Fruit fly (Drosophila melanogaster) whole organism, pupa: Measurements from ENCODE around the gene drd.
A peak's percentile ranks its signal among the peaks of the same experiment; 100 is the strongest.

Source experiments
- CG10348 ChIP-seq: fragments of 200-800 bp; sonication (Bioruptor generic); IDR thresholded peaks from 2 replicates; pipeline ENCODE4 v1.3.6; 2022; ENCODE audit warnings: missing biosample characterization, missing genetic modification characterization
- CG12605 ChIP-seq: fragments of 200-800 bp; sonication (Bioruptor generic); IDR thresholded peaks from 2 replicates; pipeline ENCODE4 v1.3.6; 2022; ENCODE audit warnings: missing biosample characterization, missing genetic modification characterization
- CG13204 ChIP-seq: fragments of 200-800 bp; sonication (Bioruptor generic); optimal IDR thresholded peaks from 2 replicates; lab custom pipeline; 2018; ENCODE audit warnings: missing biosample characterization, mild to moderate bottlenecking, missing genetic modification characterization, moderate library complexity
- CG14655 ChIP-seq: fragments of 200-800 bp; sonication (Bioruptor generic); optimal IDR thresholded peaks from 3 replicates; lab custom pipeline; 2017; ENCODE audit warnings: mild to moderate bottlenecking, missing biosample characterization, missing genetic modification reagents, missing genetic modification characterization
- CG15710 ChIP-seq: fragments of 200-800 bp; sonication (Bioruptor generic); optimal IDR thresholded peaks from 2 replicates; lab custom pipeline; 2018; ENCODE audit warnings: missing biosample characterization, mild to moderate bottlenecking, missing genetic modification characterization, moderate library complexity
- CG17806 ChIP-seq: fragments of 200-800 bp; sonication (Bioruptor generic); optimal IDR thresholded peaks from 2 replicates; lab custom pipeline; 2018; ENCODE audit warnings: missing biosample characterization, mild to moderate bottlenecking, missing genetic modification characterization, moderate library complexity
- CG32121 ChIP-seq: fragments of 200-800 bp; sonication (Bioruptor generic); IDR thresholded peaks from 2 replicates; pipeline ENCODE4 v1.3.6; 2022; ENCODE audit warnings: missing biosample characterization, missing genetic modification characterization
- CG34367 ChIP-seq: fragments of 200-800 bp; sonication (Bioruptor generic); optimal IDR thresholded peaks from 2 replicates; lab custom pipeline; 2018; ENCODE audit warnings: missing biosample characterization, mild to moderate bottlenecking, missing genetic modification characterization
- CG4496 ChIP-seq: fragments of 200-800 bp; sonication (Bioruptor generic); IDR thresholded peaks from 3 replicates; pipeline ENCODE4 v1.3.6; 2022; ENCODE audit warnings: missing biosample characterization, missing genetic modification characterization
- CG8159 ChIP-seq: fragments of 200-800 bp; sonication (Bioruptor generic); optimal IDR thresholded peaks from 3 replicates; lab custom pipeline; 2018; ENCODE audit warnings: missing biosample characterization, mild to moderate bottlenecking, missing genetic modification characterization, moderate library complexity
- CG8301 ChIP-seq: fragments of 200-800 bp; sonication (Bioruptor generic); optimal IDR thresholded peaks from 2 replicates; lab custom pipeline; 2018; ENCODE audit warnings: missing biosample characterization, mild to moderate bottlenecking, missing genetic modification characterization
- CG9948 ChIP-seq: fragments of 200-800 bp; sonication (Bioruptor generic); optimal IDR thresholded peaks from 2 replicates; lab custom pipeline; 2018; ENCODE audit warnings: missing biosample characterization, mild to moderate bottlenecking, missing genetic modification characterization, moderate library complexity
- D1 ChIP-seq: fragments of 200-800 bp; sonication (Bioruptor generic); optimal IDR thresholded peaks from 2 replicates; lab custom pipeline; 2018; ENCODE audit warnings: missing biosample characterization, mild to moderate bottlenecking, missing genetic modification characterization, moderate library complexity
- EcR ChIP-seq: fragments of 200-800 bp; sonication (Bioruptor generic); optimal IDR thresholded peaks from 3 replicates; lab custom pipeline; 2019; ENCODE audit warnings: missing biosample characterization, missing genetic modification characterization, mild to moderate bottlenecking, moderate library complexity, missing genetic modification reagents
- Ets98B ChIP-seq: fragments of 200-800 bp; sonication (Bioruptor generic); IDR thresholded peaks from 2 replicates; pipeline ENCODE4 v1.3.6; 2022; ENCODE audit warnings: missing biosample characterization, missing genetic modification characterization
- Pif1A ChIP-seq: fragments of 200-800 bp; sonication (Bioruptor generic); optimal IDR thresholded peaks from 3 replicates; lab custom pipeline; 2016; ENCODE audit warnings: missing biosample characterization, missing genetic modification characterization
- Pif1B ChIP-seq: fragments of 200-800 bp; sonication (Bioruptor generic); optimal IDR thresholded peaks from 3 replicates; lab custom pipeline; 2016; ENCODE audit warnings: missing biosample characterization, missing genetic modification characterization
- Snoo ChIP-seq: fragments of 200-800 bp; sonication (Bioruptor generic); optimal IDR thresholded peaks from 3 replicates; lab custom pipeline; 2017; ENCODE audit warnings: missing biosample characterization, mild to moderate bottlenecking, missing genetic modification characterization, inconsistent platforms
- fd96Ca ChIP-seq: fragments of 200-800 bp; sonication (Bioruptor generic); IDR thresholded peaks from 3 replicates; pipeline ENCODE4 v1.3.6; 2022; ENCODE audit warnings: missing biosample characterization, missing genetic modification characterization
- gl ChIP-seq: fragments of 200-800 bp; sonication (Bioruptor generic); optimal IDR thresholded peaks from 2 replicates; lab custom pipeline; 2018; ENCODE audit warnings: missing biosample characterization, mild to moderate bottlenecking, missing genetic modification characterization
- rn ChIP-seq: fragments of 200-800 bp; sonication (Bioruptor generic); IDR thresholded peaks from 2 replicates; pipeline ENCODE4 v1.3.6; 2022; ENCODE audit warnings: missing biosample characterization, missing genetic modification characterization

drd gene

dm6 chrX:15137241-15137640, 11.7 kb downstream of the drd start:
- TF ChIP-seq Pif1B (GFP tag; lab: Kevin White, UChicago) (no peak), CG12605 (GFP tag; lab: Robert Waterston, UW) (no peak), rn (GFP tag; lab: Robert Waterston, UW) (no peak), CG13204 (no peak), Ets98B (GFP tag; lab: Robert Waterston, UW) (no peak), CG32121 (GFP tag; lab: Robert Waterston, UW) (no peak), D1 (tag; lab: Kevin White, UChicago) (no peak), CG9948 (tag; lab: Kevin White, UChicago) (no peak), CG14655 (GFP tag; lab: Kevin White, UChicago) (no peak), CG8301 (no peak), CG17806 (tag; lab: Kevin White, UChicago) (no peak), CG4496 (GFP tag; lab: Robert Waterston, UW) (no peak), CG34367 (tag; lab: Kevin White, UChicago) (no peak), CG8159 (tag; lab: Kevin White, UChicago) (no peak)

dm6 chrX:15138994-15139863, 13.7 kb downstream of the drd start, which contains the start of gene RpL37-1:
Gene RpL37-1 (minus strand): TSS chrX:15139367.
- TF ChIP-seq CG17806 (tag; lab: Kevin White, UChicago) (no peak), CG12605 (GFP tag; lab: Robert Waterston, UW) (no peak), CG13204 (no peak), EcR (GFP tag; lab: Kevin White, UChicago) (no peak), Pif1B (GFP tag; lab: Kevin White, UChicago) (no peak), CG34367 (tag; lab: Kevin White, UChicago) (peak; percentile 51), CG15710 (peak; percentile 9), Pif1A (GFP tag; lab: Kevin White, UChicago) (peak; percentile 28), CG9948 (tag; lab: Kevin White, UChicago) (no peak), gl (tag; lab: Kevin White, UChicago) (no peak), CG32121 (GFP tag; lab: Robert Waterston, UW) (0 out of 2 replicates have a peak, but pooled peaks have one; percentile 33), rn (GFP tag; lab: Robert Waterston, UW) (peak; percentile 14; the same call in 1 of the 2 replicates), CG4496 (GFP tag; lab: Robert Waterston, UW) (peak; percentile 67), CG8159 (tag; lab: Kevin White, UChicago) (no peak), Snoo (tag; lab: Kevin White, UChicago) (peak; percentile 63), CG14655 (GFP tag; lab: Kevin White, UChicago) (no peak), fd96Ca (GFP tag; lab: Robert Waterston, UW) (peak; percentile 37; the same call in 2 of the 3 replicates), CG10348 (GFP tag; lab: Robert Waterston, UW) (no peak), CG8301 (no peak), Ets98B (GFP tag; lab: Robert Waterston, UW) (no peak), D1 (tag; lab: Kevin White, UChicago) (no peak)

dm6 chrX:15143267-15143830, 17.8 kb downstream of the drd start:
- no peak for TF ChIP-seq rn (GFP tag; lab: Robert Waterston, UW)
- TF ChIP-seq CG10348 (GFP tag; lab: Robert Waterston, UW), result no peak
- no peak for TF ChIP-seq EcR (GFP tag; lab: Kevin White, UChicago)
- TF ChIP-seq CG8159 (tag; lab: Kevin White, UChicago), result no peak
- no peak for TF ChIP-seq Ets98B (GFP tag; lab: Robert Waterston, UW)
- TF ChIP-seq CG12605 (GFP tag; lab: Robert Waterston, UW), result no peak
- TF ChIP-seq CG15710, result no peak
- TF ChIP-seq CG4496 (GFP tag; lab: Robert Waterston, UW), result no peak
- TF ChIP-seq CG14655 (GFP tag; lab: Kevin White, UChicago), result no peak
- no peak for TF ChIP-seq CG13204
- no peak for TF ChIP-seq D1 (tag; lab: Kevin White, UChicago)
- TF ChIP-seq, all 21 proteins: peak for 0

dm6 chrX:15147069-15147468, 21.5 kb downstream of the drd start:
- no peak for TF ChIP-seq EcR (GFP tag; lab: Kevin White, UChicago)
- no peak for TF ChIP-seq CG4496 (GFP tag; lab: Robert Waterston, UW)
- TF ChIP-seq gl (tag; lab: Kevin White, UChicago), result no peak
- TF ChIP-seq CG34367 (tag; lab: Kevin White, UChicago), result no peak
- no peak for TF ChIP-seq CG32121 (GFP tag; lab: Robert Waterston, UW)
- no peak for TF ChIP-seq Snoo (tag; lab: Kevin White, UChicago)
- no peak for TF ChIP-seq D1 (tag; lab: Kevin White, UChicago)
- no peak for TF ChIP-seq fd96Ca (GFP tag; lab: Robert Waterston, UW)
- TF ChIP-seq CG17806 (tag; lab: Kevin White, UChicago), result no peak
- no peak for TF ChIP-seq CG15710
- TF ChIP-seq CG8159 (tag; lab: Kevin White, UChicago), result no peak
- no peak for TF ChIP-seq CG14655 (GFP tag; lab: Kevin White, UChicago)
- TF ChIP-seq CG9948 (tag; lab: Kevin White, UChicago), result no peak
- no peak for TF ChIP-seq CG12605 (GFP tag; lab: Robert Waterston, UW)
- no peak for TF ChIP-seq Pif1B (GFP tag; lab: Kevin White, UChicago)
- TF ChIP-seq Pif1A (GFP tag; lab: Kevin White, UChicago), result no peak
- TF ChIP-seq CG8301, result no peak
- no peak for TF ChIP-seq rn (GFP tag; lab: Robert Waterston, UW)
- TF ChIP-seq CG13204, result no peak
- no peak for TF ChIP-seq CG10348 (GFP tag; lab: Robert Waterston, UW)
